Worm (Caenorhabditis elegans) whole organism, L1 larva: ENCODE measurements around the gene col-41.
A peak's percentile ranks its signal among the peaks of the same experiment; 100 is the strongest.

Source experiments
- F16B12.6 ChIP-seq: fragments of 150-350 bp; optimal IDR thresholded peaks from 2 replicates; lab custom pipeline; 2014; ENCODE audit warnings: missing biosample characterization, missing genetic modification characterization
- Y116A8C.19 ChIP-seq: sonication (generic microtip); optimal IDR thresholded peaks from 2 replicates; lab custom pipeline; 2016; ENCODE audit warnings: missing compliant biosample characterization, missing genetic modification characterization, borderline replicate concordance
- aha-1 ChIP-seq: fragments of 150-350 bp; optimal IDR thresholded peaks from 2 replicates; lab custom pipeline; 2014; ENCODE audit warnings: missing biosample characterization, missing genetic modification characterization
- alr-1 ChIP-seq: fragments of 200-800 bp; sonication (Bioruptor generic); optimal IDR thresholded peaks from 2 replicates; lab custom pipeline; 2018; ENCODE audit warnings: borderline replicate concordance, mild to moderate bottlenecking, missing genetic modification characterization, missing compliant biosample characterization
- aly-2 ChIP-seq: fragments of 150-350 bp; optimal IDR thresholded peaks from 2 replicates; lab custom pipeline; 2014; ENCODE audit warnings: missing biosample characterization, missing genetic modification characterization
- ama-1 ChIP-seq: fragments of 150-350 bp; optimal IDR thresholded peaks from 2 replicates; lab custom pipeline; 2014
- ceh-8 ChIP-seq: fragments of 200-800 bp; sonication (Bioruptor generic); optimal IDR thresholded peaks from 2 replicates; lab custom pipeline; 2018; ENCODE audit warnings: mild to moderate bottlenecking, missing genetic modification characterization, moderate library complexity, missing compliant biosample characterization
- dsc-1 ChIP-seq: sonication (generic microtip); optimal IDR thresholded peaks from 2 replicates; lab custom pipeline; 2016; ENCODE audit warnings: mild to moderate bottlenecking, missing genetic modification characterization, missing compliant biosample characterization
- egl-13 ChIP-seq: sonication (generic microtip); optimal IDR thresholded peaks from 2 replicates; lab custom pipeline; 2016; ENCODE audit warnings: missing genotype, missing genetic modification reagents, missing genetic modification characterization, missing compliant biosample characterization
- egl-27 ChIP-seq, 2 experiments: fragments of 150-350 bp in 1 of 2; sonication (generic microtip); optimal IDR thresholded peaks; 3 replicates each; lab custom pipeline; 2017 to 2018; ENCODE audit warnings: missing biosample characterization in 2 of 2, missing genetic modification characterization in 2 of 2, missing genetic modification reagents in 2 of 2
- fkh-4 ChIP-seq: sonication (generic microtip); optimal IDR thresholded peaks from 2 replicates; lab custom pipeline; 2016; ENCODE audit warnings: missing compliant biosample characterization, missing genetic modification characterization, borderline replicate concordance
- hpl-2 ChIP-seq: fragments of 150-350 bp; optimal IDR thresholded peaks from 2 replicates; lab custom pipeline; 2014; ENCODE audit warnings: missing biosample characterization, missing genetic modification reagents, missing genetic modification characterization
- isw-1 ChIP-seq: fragments of 200-800 bp; sonication (Bioruptor generic); IDR thresholded peaks from 2 replicates; pipeline ENCODE4 v1.3.6; 2022; ENCODE audit warnings: missing genetic modification characterization, missing compliant biosample characterization
- jun-1 ChIP-seq: fragments of 150-350 bp; optimal IDR thresholded peaks from 2 replicates; lab custom pipeline; 2014; ENCODE audit warnings: missing biosample characterization, missing genetic modification reagents, missing genetic modification characterization
- lin-13 ChIP-seq: fragments of 150-350 bp; optimal IDR thresholded peaks from 2 replicates; lab custom pipeline; 2014; ENCODE audit warnings: missing biosample characterization, missing genetic modification reagents, missing genetic modification characterization
- lin-14 ChIP-seq: fragments of 200-800 bp; sonication (Bioruptor generic); optimal IDR thresholded peaks from 2 replicates; lab custom pipeline; 2018; ENCODE audit warnings: mild to moderate bottlenecking, missing genetic modification characterization, moderate library complexity, missing compliant biosample characterization
- lin-15B ChIP-seq: fragments of 150-350 bp; sonication (generic microtip); optimal IDR thresholded peaks from 3 replicates; lab custom pipeline; 2014; ENCODE audit warnings: missing biosample characterization, missing genetic modification characterization
- lin-35 ChIP-seq, 2 experiments: fragments of 150-350 bp; optimal IDR thresholded peaks; 2 replicates each; lab custom pipeline; 2014; ENCODE audit warnings: missing biosample characterization in 2 of 2, missing genetic modification characterization in 2 of 2, missing genetic modification reagents in 2 of 2
- lin-39 ChIP-seq: fragments of 150-350 bp; optimal IDR thresholded peaks from 2 replicates; lab custom pipeline; 2014; ENCODE audit warnings: missing biosample characterization, missing genetic modification reagents, missing genetic modification characterization
- lsy-2 ChIP-seq, 2 experiments: fragments of 150-350 bp; optimal IDR thresholded peaks; 2 replicates each; lab custom pipeline; 2014; ENCODE audit warnings: missing biosample characterization in 2 of 2, missing genetic modification characterization in 2 of 2
- mef-2 ChIP-seq: fragments of 150-350 bp; optimal IDR thresholded peaks from 2 replicates; lab custom pipeline; 2014; ENCODE audit warnings: missing biosample characterization, missing genetic modification characterization
- mep-1 ChIP-seq: fragments of 150-350 bp; optimal IDR thresholded peaks from 2 replicates; lab custom pipeline; 2014; ENCODE audit warnings: missing biosample characterization, missing genetic modification characterization
- nhr-19 ChIP-seq: fragments of 200-800 bp; sonication (Bioruptor generic); conservative IDR thresholded peaks from 2 replicates; pipeline ENCODE4 v1.3.6; 2022; ENCODE audit warnings: missing genetic modification characterization, missing compliant biosample characterization
- nhr-20 ChIP-seq: sonication (generic microtip); optimal IDR thresholded peaks from 2 replicates; lab custom pipeline; 2016; ENCODE audit warnings: mild to moderate bottlenecking, missing genetic modification characterization, missing compliant biosample characterization
- nhr-237 ChIP-seq: fragments of 150-350 bp; optimal IDR thresholded peaks from 2 replicates; lab custom pipeline; 2014; ENCODE audit warnings: missing biosample characterization, missing genetic modification characterization
- nhr-47 ChIP-seq: sonication (generic microtip); optimal IDR thresholded peaks from 2 replicates; lab custom pipeline; 2016; ENCODE audit warnings: mild to moderate bottlenecking, missing genetic modification characterization, moderate library complexity, missing compliant biosample characterization
- nhr-71 ChIP-seq: sonication (generic microtip); optimal IDR thresholded peaks from 2 replicates; lab custom pipeline; 2016; ENCODE audit warnings: mild to moderate bottlenecking, missing genetic modification characterization, moderate library complexity, missing compliant biosample characterization
- nhr-76 ChIP-seq: sonication (generic microtip); optimal IDR thresholded peaks from 2 replicates; lab custom pipeline; 2017; ENCODE audit warnings: missing biosample characterization, missing genetic modification characterization
- nhr-85 ChIP-seq: sonication (generic microtip); peaks from one replicate; lab custom pipeline; 2016; ENCODE audit warnings: missing genetic modification characterization, inconsistent platforms, missing compliant biosample characterization
- nhr-90 ChIP-seq: sonication (generic microtip); optimal IDR thresholded peaks from 2 replicates; lab custom pipeline; 2016; ENCODE audit warnings: mild to moderate bottlenecking, missing genetic modification characterization, missing compliant biosample characterization; ENCODE audit not compliant: poor library complexity
- snpc-4 ChIP-seq: fragments of 150-350 bp; optimal IDR thresholded peaks from 2 replicates; lab custom pipeline; 2014; ENCODE audit warnings: missing biosample characterization, missing genetic modification characterization
- snu-23 ChIP-seq: sonication (generic microtip); optimal IDR thresholded peaks from 2 replicates; lab custom pipeline; 2016; ENCODE audit warnings: missing genetic modification characterization, missing compliant biosample characterization
- sup-37 ChIP-seq: fragments of 200-800 bp; sonication (Bioruptor generic); optimal IDR thresholded peaks from 2 replicates; lab custom pipeline; 2018; ENCODE audit warnings: mild to moderate bottlenecking, missing genetic modification characterization, missing compliant biosample characterization
- tbx-2 ChIP-seq: sonication (generic microtip); optimal IDR thresholded peaks from 2 replicates; lab custom pipeline; 2016; ENCODE audit warnings: missing genetic modification characterization, missing compliant biosample characterization
- tlp-1 ChIP-seq: fragments of 150-350 bp; optimal IDR thresholded peaks from 2 replicates; lab custom pipeline; 2014; ENCODE audit warnings: missing biosample characterization, missing genetic modification characterization
- unc-86 ChIP-seq: sonication (generic microtip); optimal IDR thresholded peaks from 2 replicates; lab custom pipeline; 2016; ENCODE audit warnings: missing genetic modification characterization, missing compliant biosample characterization
- ztf-11 ChIP-seq, 2 experiments: sonication (generic microtip); optimal IDR thresholded peaks; 2 replicates each; lab custom pipeline; 2016 to 2017; ENCODE audit warnings: missing genetic modification characterization in 2 of 2, missing biosample characterization in 1 of 2, missing compliant biosample characterization in 1 of 2

Gene col-41

DNA sequence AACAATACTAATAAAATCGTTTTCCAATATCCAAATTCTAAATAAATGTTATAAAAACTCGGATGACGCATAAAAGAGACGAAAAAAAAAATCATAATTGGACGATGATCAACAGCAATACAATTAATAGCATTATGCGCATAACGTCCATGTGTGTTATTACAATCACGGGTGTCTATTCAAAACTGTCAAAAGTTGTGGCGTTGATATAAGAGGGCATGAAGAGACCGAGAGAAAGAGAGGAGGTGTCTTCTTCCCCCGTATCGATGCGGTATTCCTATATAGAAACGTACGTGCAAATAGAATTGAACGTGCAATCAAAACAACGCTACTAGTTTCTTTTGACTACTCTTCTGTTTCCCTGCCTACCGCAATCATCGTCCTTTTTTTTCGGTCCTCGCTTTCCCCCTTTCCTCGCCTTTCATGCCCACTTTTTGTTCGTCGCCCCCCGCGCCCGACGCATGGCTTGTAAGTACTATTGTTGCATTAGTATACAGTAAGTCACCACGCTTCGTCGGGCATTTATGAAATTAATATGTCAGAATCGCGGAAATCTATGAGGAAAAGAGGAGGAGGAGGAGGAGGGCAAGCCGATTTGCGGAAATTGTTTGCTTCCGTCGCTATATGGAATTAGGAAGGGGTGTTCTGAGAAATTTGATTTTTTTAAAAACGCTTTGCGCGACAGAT, 45.7 kb upstream of the col-41 start (continued):
- TF ChIP-seq egl-13 (tag; lab: Kevin White, UChicago) (no peak), ztf-11 (tag; optimal IDR thresholded peaks at IDR 0.05; lab: Kevin White, UChicago) (no peak), nhr-85 (tag; lab: Kevin White, UChicago) (peak; percentile 86), hpl-2 (GFP tag; lab: Kevin White, UChicago) (no peak), lin-15B (tag; lab: Kevin White, UChicago) (no peak), F16B12.6 (tag; lab: Kevin White, UChicago) (no peak), aly-2 (tag; lab: Kevin White, UChicago) (no peak), isw-1 (GFP tag; lab: Robert Waterston, UW) (no peak), snu-23 (GFP tag; lab: Kevin White, UChicago) (peak; percentile 33), nhr-237 (tag; lab: Kevin White, UChicago) (no peak), nhr-90 (tag; lab: Kevin White, UChicago) (no peak), nhr-20 (tag; lab: Kevin White, UChicago) (peak; percentile 22), sup-37 (GFP tag; lab: Kevin White, UChicago) (no peak), lin-39 (tag; lab: Kevin White, UChicago) (no peak), lin-35 (GFP tag; optimal IDR thresholded peaks at IDR 0.05; lab: Kevin White, UChicago) (peak in 1 of 2 experiments; percentile 21), Y116A8C.19 (no peak), jun-1 (tag; lab: Kevin White, UChicago) (no peak), aha-1 (tag; lab: Kevin White, UChicago) (no peak), tbx-2 (tag; lab: Kevin White, UChicago) (no peak), ama-1 (lab: Kevin White, UChicago) (no peak), mep-1 (tag; lab: Kevin White, UChicago) (peak; percentile 36)

DNA sequence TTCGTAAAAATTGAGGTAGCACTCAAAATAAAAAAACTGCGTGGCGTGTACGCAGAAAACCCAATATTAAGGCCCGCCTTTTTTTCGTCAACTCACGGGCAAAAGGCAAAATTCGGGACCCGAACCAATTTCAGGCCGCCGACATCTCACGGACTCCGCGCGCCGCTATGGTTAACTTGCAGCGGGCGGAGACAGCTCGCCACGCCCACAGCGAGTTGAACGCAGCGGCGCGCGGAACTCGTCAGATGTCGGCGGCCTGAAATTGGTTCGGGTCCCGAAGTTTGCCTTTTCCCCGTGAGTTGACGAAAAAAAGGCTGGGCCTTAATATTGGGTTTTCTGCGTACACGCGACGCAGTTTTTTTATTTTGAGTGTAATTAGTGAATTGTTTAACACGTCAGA, 44.8 kb upstream of the col-41 start:
- TF ChIP-seq lsy-2 (tag; optimal IDR thresholded peaks at IDR 0.05; lab: Kevin White, UChicago): no peak
- peak; percentile 0 for TF ChIP-seq snpc-4 (tag; lab: Kevin White, UChicago)

DNA sequence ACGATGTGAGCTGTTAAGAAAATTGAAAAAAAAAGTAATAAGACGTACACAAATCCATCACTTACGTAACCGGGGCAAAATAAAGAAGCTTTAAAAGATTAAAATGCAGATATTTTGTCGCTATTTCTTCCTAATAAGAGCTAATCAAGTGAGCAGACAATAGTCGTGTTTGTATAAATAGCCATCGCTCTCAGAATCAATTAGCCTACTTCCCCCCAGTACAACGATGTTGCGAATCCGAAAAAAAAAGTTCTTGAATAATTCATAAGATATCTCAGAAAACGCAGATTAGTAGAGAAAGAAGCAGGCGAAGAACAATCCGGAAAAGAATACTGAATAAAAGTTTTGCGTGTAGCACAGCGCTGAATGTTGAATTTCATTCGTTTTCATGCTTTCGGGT, 39.0 kb upstream of the col-41 start:
- no peak for TF ChIP-seq egl-27 (tag; optimal IDR thresholded peaks at IDR 0.05; lab: Kevin White, UChicago)
- TF ChIP-seq lin-39 (tag; lab: Kevin White, UChicago): no peak
- peak; percentile 9 for TF ChIP-seq nhr-71 (tag; lab: Kevin White, UChicago)
- TF ChIP-seq fkh-4 (tag; lab: Kevin White, UChicago): peak; percentile 18
- TF ChIP-seq unc-86 (tag; lab: Kevin White, UChicago): peak; percentile 78
- TF ChIP-seq ceh-8 (GFP tag; lab: Kevin White, UChicago): no peak
- no peak for TF ChIP-seq alr-1 (tag; lab: Kevin White, UChicago)
- peak; percentile 97 for TF ChIP-seq dsc-1 (tag; lab: Kevin White, UChicago)
- TF ChIP-seq mef-2 (tag; lab: Kevin White, UChicago): no peak
- peak; percentile 41 for TF ChIP-seq lin-14 (GFP tag; lab: Kevin White, UChicago)
- no peak for TF ChIP-seq snu-23 (GFP tag; lab: Kevin White, UChicago)
- TF ChIP-seq nhr-47: peak; percentile 17
- TF ChIP-seq nhr-19 (GFP tag; lab: Robert Waterston, UW): no peak
- no peak for TF ChIP-seq nhr-76
- no peak for TF ChIP-seq lin-13
- TF ChIP-seq tlp-1: no peak
